Worm (Caenorhabditis elegans) whole organism, midembryonic: ENCODE measurements around the gene cima-1.
A peak's percentile ranks its signal among the peaks of the same experiment; 100 is the strongest.

Source experiments
- T22C8.4 ChIP-seq: fragments of 200-800 bp; sonication (Bioruptor generic); IDR thresholded peaks from 2 replicates; pipeline ENCODE4 v1.3.6; 2022; ENCODE audit warnings: missing genetic modification characterization, missing compliant biosample characterization
- cog-1 ChIP-seq: sonication (generic microtip); optimal IDR thresholded peaks from 2 replicates; lab custom pipeline; 2016; ENCODE audit warnings: missing genetic modification characterization, missing compliant biosample characterization
- flt-1 ChIP-seq: fragments of 200-800 bp; sonication (Bioruptor generic); IDR thresholded peaks from 2 replicates; pipeline ENCODE4 v1.3.6; 2022; ENCODE audit warnings: missing genetic modification characterization, missing compliant biosample characterization
- klf-2 ChIP-seq: fragments of 200-800 bp; sonication (Bioruptor generic); conservative IDR thresholded peaks from 2 replicates; pipeline ENCODE4 v1.3.6; 2022; ENCODE audit warnings: missing genetic modification reagents, missing genetic modification characterization, missing compliant biosample characterization
- med-1 ChIP-seq: sonication (generic microtip); optimal IDR thresholded peaks from 2 replicates; lab custom pipeline; 2017; ENCODE audit warnings: missing genetic modification characterization, mild to moderate bottlenecking, missing compliant biosample characterization, antibody characterized with exemption, missing genetic modification reagents; ENCODE audit not compliant: insufficient read depth
- ref-1 ChIP-seq: fragments of 200-800 bp; sonication (Bioruptor generic); conservative IDR thresholded peaks from 2 replicates; pipeline ENCODE4 v1.3.6; 2022; ENCODE audit warnings: missing genetic modification reagents, missing genetic modification characterization, missing compliant biosample characterization
- tab-1 ChIP-seq: fragments of 200-800 bp; sonication (Bioruptor generic); IDR thresholded peaks from 2 replicates; pipeline ENCODE4 v1.3.6; 2022; ENCODE audit warnings: missing genetic modification characterization, missing compliant biosample characterization
- ztf-23 ChIP-seq: fragments of 200-800 bp; sonication (Bioruptor generic); IDR thresholded peaks from 2 replicates; pipeline ENCODE4 v1.3.6; 2022; ENCODE audit warnings: missing genetic modification reagents, missing genetic modification characterization, missing compliant biosample characterization
- ztf-29 ChIP-seq: fragments of 200-800 bp; sonication (Bioruptor generic); IDR thresholded peaks from 2 replicates; pipeline ENCODE4 v1.3.6; 2022; ENCODE audit warnings: missing genetic modification reagents, missing genetic modification characterization, missing compliant biosample characterization

cima-1 gene

DNA sequence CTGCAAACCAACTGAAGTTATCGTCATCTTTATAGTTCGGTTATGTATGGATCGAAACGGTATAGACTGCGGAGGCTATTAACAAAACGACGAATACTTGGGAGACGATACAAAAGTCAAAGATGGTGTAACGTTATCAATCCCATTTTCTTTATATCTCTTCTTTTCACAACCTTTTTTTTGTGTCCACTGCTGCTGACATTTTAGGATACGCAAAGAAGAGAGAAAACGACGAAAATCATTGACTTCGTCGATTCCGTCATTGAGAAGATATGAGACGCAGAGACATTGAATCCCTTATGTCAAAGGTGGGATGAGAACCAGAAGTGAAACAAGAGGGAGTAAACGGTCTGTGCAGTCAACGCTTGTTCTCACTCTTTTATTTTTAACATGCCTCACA, at the start of gene cima-1:
Gene cima-1 (plus strand): TSS at position 340 of the 400 bp plus-strand sequence.
- TF ChIP-seq med-1 (GFP tag; lab: Kevin White, UChicago) (no peak), cog-1 (tag; lab: Kevin White, UChicago) (no peak), tab-1 (no peak), flt-1 (GFP tag; lab: Robert Waterston, UW) (no peak), ztf-29 (GFP tag; lab: Robert Waterston, UW) (no peak), ztf-23 (GFP tag; lab: Robert Waterston, UW) (no peak), T22C8.4 (GFP tag; lab: Robert Waterston, UW) (no peak), ref-1 (no peak), klf-2 (GFP tag; lab: Robert Waterston, UW) (no peak)

DNA sequence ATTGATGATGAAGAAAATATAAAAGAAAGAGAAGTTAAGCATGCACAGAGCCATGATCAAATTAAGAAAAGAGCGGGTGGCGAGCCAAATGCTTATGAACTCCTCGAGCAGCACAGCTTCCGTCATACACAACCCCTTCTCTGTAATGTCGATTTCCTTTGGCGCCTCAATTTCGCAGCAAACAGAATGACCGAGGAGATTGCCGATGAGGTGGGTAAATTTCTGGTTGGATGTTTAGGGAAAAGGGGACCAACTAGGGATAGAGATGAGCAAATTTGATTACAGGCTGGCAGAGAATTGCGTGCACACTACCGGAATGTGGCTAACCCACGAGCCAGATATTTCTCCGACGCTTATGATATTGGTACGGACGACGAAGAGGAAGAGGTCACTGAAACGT, 45.8 kb upstream of the cima-1 start:
- TF ChIP-seq T22C8.4 (GFP tag; lab: Robert Waterston, UW) (no peak), med-1 (GFP tag; lab: Kevin White, UChicago) (no peak), ztf-23 (GFP tag; lab: Robert Waterston, UW) (no peak), flt-1 (GFP tag; lab: Robert Waterston, UW) (no peak), ztf-29 (GFP tag; lab: Robert Waterston, UW) (no peak), tab-1 (no peak), cog-1 (tag; lab: Kevin White, UChicago) (no peak), ref-1 (no peak), klf-2 (GFP tag; lab: Robert Waterston, UW) (no peak)

DNA sequence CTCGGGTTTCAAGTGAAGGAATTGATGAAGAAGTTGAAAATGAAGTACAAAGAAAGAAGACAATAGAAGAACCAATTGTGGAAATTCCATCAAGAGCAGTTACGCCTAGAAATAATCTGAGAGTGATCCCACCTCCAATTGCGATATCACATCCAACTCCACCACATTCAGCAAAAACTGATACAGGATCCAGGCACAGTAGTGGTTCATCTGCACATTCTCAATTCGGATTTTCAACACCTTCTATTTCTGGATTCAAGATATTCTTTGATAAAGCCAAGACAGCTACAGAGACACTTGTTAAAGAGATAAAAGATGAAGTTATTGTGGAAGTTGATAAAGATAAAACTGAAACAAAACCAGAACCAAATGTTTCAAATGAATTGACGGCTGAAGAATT, 43.1 kb upstream of the cima-1 start:
- TF ChIP-seq T22C8.4 (GFP tag; lab: Robert Waterston, UW) (no peak), med-1 (GFP tag; lab: Kevin White, UChicago) (no peak), ztf-23 (GFP tag; lab: Robert Waterston, UW) (no peak), ref-1 (no peak), flt-1 (GFP tag; lab: Robert Waterston, UW) (no peak), ztf-29 (GFP tag; lab: Robert Waterston, UW) (no peak), klf-2 (GFP tag; lab: Robert Waterston, UW) (no peak), cog-1 (tag; lab: Kevin White, UChicago) (no peak), tab-1 (no peak)

DNA sequence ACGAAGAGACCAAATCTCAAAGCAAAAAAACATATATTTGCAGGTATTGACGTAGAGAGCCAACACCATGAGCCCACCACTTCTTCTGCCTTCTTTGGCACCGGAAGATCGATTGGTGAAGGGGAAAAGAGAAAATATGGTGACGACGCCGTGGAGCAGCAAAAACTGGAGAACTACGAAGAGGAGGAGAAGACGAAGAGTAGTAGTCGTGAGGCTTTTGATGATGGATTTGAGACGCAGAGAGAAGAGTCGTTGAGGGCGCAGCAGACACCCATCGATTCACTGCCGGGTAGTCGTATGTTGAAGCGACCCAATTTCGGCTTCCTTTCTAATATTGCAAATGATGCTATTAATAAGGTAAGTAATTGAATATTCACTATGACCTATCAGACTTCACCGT, 39.9 kb upstream of the cima-1 start:
- TF ChIP-seq ztf-23 (GFP tag; lab: Robert Waterston, UW) (0 out of 2 replicates have a peak, but pooled peaks have one; percentile 23), T22C8.4 (GFP tag; lab: Robert Waterston, UW) (no peak)

DNA sequence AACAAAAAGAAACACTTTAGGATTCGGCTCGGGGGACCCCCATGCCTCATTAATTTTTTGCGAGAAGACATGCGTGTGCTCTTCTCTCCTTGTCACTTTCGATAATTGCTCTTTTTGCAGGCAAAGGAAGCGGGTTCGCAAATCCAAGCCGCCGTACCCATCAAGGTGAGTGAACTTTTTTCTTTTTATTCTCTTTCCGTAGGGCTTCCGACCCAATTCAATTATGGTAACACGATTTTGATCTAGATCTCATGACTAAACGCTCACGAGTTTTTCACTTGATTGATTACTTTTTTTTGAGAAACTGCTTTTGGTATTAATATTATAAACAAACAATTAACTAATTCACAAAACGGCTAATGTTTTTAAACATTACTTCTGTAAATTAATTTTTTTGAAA, 38.7 kb upstream of the cima-1 start:
- TF ChIP-seq tab-1 (no peak), ref-1 (no peak), med-1 (GFP tag; lab: Kevin White, UChicago) (no peak)

DNA sequence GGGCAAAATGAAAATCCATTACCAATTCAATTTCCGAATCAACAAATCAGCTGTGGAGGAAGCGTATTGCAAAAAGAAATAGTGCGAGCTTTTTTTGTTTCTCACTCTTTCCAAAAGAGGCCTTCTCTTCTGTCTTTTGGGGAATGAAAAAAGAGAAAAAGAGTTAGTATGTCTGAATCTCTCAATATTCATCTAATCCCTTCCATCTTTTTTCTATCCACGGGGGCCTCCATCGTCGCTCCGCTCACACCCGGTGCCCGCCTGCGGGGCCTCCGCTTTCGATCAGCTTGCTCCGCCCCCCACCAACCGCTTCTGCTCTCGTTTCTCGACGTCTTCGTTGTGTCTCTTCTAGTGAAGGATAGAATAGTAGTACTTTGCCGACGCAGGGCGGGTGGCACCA, 32.0 kb upstream of the cima-1 start:
- no peak for TF ChIP-seq ztf-29 (GFP tag; lab: Robert Waterston, UW)
- TF ChIP-seq tab-1: no peak
- no peak for TF ChIP-seq flt-1 (GFP tag; lab: Robert Waterston, UW)
- TF ChIP-seq ref-1: no peak
- TF ChIP-seq med-1 (GFP tag; lab: Kevin White, UChicago): no peak
- TF ChIP-seq klf-2 (GFP tag; lab: Robert Waterston, UW): no peak

DNA sequence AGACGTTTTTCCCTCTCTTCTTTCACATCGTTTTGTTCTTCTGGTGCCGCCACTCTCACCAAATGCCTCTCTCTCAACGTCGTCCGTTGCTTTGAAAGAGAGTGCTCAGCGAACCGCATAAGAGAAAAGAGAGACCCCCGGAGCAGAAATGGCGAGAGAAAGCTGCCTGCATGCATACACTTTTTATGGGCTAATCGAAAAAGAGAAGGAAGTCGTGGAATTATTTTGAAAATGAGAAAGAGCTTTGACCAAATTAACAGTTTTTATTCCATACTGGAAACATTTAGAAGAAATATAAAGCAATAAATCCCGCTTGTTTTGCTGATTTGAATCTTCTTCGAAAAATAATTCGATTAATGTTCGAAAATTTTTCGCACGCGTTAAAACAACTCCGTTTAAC, 30.8 kb upstream of the cima-1 start:
- no peak for TF ChIP-seq tab-1

DNA sequence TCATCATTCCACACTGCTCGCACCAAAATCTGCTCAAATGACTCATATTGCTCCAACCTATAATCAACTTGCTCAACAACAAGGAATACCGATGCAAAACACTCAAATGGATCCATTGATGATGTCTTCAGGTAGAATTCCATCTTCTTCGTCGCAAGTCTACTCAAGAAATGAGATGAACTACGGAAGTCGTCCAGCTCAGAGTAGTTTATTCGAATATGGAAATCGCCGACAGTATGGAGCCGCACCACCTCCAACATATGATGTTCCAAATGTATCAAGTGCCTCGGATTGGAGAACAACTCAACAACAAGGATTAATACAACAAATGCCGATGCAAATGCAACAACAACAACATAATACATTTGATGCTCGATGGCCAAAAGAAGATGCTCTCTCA, 28.2 kb upstream of the cima-1 start:
- TF ChIP-seq flt-1 (GFP tag; lab: Robert Waterston, UW): no peak
- no peak for TF ChIP-seq ztf-23 (GFP tag; lab: Robert Waterston, UW)
- TF ChIP-seq med-1 (GFP tag; lab: Kevin White, UChicago): no peak
- TF ChIP-seq ref-1: no peak
- TF ChIP-seq klf-2 (GFP tag; lab: Robert Waterston, UW): no peak

DNA sequence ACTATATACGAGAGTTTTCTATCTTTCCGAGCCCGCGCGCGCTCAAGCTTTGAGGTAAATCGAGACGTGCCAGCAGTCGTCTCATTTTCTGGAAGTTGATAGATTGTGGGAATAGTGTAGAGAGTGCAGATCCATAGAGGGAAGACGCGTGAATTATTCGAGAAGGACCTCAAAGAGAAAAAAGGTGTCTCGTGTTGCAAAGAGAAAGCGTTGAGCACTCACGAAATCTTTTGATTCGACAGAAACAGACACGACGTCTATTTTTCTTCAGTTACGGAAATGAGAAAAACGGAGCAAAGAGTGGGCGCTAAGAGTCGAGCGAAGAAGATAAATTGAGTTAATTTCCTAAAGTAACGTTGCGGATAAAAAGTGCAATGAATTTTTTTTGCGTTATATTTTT, 27.4 kb upstream of the cima-1 start:
- TF ChIP-seq tab-1: no peak
- no peak for TF ChIP-seq ref-1
- TF ChIP-seq T22C8.4 (GFP tag; lab: Robert Waterston, UW): no peak
- no peak for TF ChIP-seq flt-1 (GFP tag; lab: Robert Waterston, UW)
- no peak for TF ChIP-seq cog-1 (tag; lab: Kevin White, UChicago)
- no peak for TF ChIP-seq klf-2 (GFP tag; lab: Robert Waterston, UW)
- TF ChIP-seq ztf-23 (GFP tag; lab: Robert Waterston, UW): no peak
- TF ChIP-seq med-1 (GFP tag; lab: Kevin White, UChicago): no peak
- TF ChIP-seq ztf-29 (GFP tag; lab: Robert Waterston, UW): no peak

DNA sequence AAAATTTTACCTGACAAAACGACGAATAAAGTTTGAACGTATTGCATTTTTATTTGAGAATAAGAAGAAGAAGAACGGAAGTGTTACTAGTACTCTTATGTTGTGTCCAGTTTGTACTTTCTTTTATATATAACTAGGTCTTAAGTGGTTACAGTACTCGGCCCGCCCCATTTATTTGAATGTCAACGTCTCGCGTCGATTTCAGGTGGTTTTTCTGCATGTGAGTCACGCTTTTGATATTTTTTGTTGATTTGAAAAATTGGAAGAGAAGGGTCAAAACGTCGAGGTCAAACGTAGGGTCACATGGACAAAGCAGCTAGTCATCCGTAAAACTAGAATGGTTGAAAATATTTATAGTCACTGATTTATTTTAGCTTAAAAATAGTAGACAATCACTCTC, 22.3 kb upstream of the cima-1 start, which contains the start of gene F45E4.5:
Gene F45E4.5 (minus strand): TSS at position 101 of the 400 bp plus-strand sequence.
- TF ChIP-seq cog-1 (tag; lab: Kevin White, UChicago) (no peak), T22C8.4 (GFP tag; lab: Robert Waterston, UW) (no peak), ztf-29 (GFP tag; lab: Robert Waterston, UW) (no peak), klf-2 (GFP tag; lab: Robert Waterston, UW) (no peak), med-1 (GFP tag; lab: Kevin White, UChicago) (no peak), flt-1 (GFP tag; lab: Robert Waterston, UW) (no peak), tab-1 (no peak), ztf-23 (GFP tag; lab: Robert Waterston, UW) (no peak), ref-1 (no peak)

DNA sequence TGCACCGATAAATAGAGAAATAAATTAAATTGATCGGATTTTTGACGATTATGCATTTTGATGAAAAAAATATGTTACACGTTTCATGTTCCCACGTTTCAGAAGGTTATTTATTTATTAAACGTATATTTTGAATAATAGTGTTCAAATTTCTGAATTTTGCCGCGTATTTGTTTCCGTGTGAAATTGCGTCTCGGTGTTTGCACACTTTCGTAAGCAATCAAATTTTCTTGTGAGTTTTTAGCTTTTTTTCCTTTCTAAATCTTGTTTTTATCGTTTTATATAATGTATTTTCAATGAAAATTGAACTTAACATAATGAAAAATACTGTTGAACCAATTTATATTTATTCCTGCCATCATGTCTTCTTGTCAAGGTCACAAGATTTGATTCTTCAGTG, 18.7 kb upstream of the cima-1 start, which contains the start of gene F45E4.6:
Gene F45E4.6 (minus strand): TSS at position 14 of the 400 bp plus-strand sequence.
- no peak for TF ChIP-seq klf-2 (GFP tag; lab: Robert Waterston, UW)
- TF ChIP-seq cog-1 (tag; lab: Kevin White, UChicago): no peak
- TF ChIP-seq ref-1: no peak
- TF ChIP-seq med-1 (GFP tag; lab: Kevin White, UChicago): no peak
